Fruit fly (Drosophila melanogaster) whole organism, embryonic: ENCODE measurements around the gene PhKgamma.
A peak's percentile ranks its signal among the peaks of the same experiment; 100 is the strongest.

Experiments
- ATbp ChIP-seq: fragments of 200-800 bp; sonication (Bioruptor generic); optimal IDR thresholded peaks from 2 replicates; lab custom pipeline; 2017; ENCODE audit warnings: missing biosample characterization, mild to moderate bottlenecking, missing genetic modification characterization, missing genetic modification reagents
- Abd-B ChIP-seq: fragments of 200-800 bp; sonication (Bioruptor generic); optimal IDR thresholded peaks from 2 replicates; lab custom pipeline; 2018; ENCODE audit warnings: missing biosample characterization, mild to moderate bottlenecking, missing genetic modification characterization, moderate library complexity
- CG10267 ChIP-seq: fragments of 200-800 bp; sonication (Bioruptor generic); optimal IDR thresholded peaks from 2 replicates; lab custom pipeline; 2018; ENCODE audit warnings: missing biosample characterization, mild to moderate bottlenecking, missing genetic modification characterization, moderate library complexity
- CG11247 ChIP-seq: fragments of 200-800 bp; sonication (Bioruptor generic); IDR thresholded peaks from 2 replicates; pipeline ENCODE4 v1.3.6; 2022; ENCODE audit warnings: missing biosample characterization, missing genetic modification characterization
- CG12391 ChIP-seq: fragments of 200-800 bp; sonication (Bioruptor generic); optimal IDR thresholded peaks from 3 replicates; lab custom pipeline; 2018; ENCODE audit warnings: missing biosample characterization, mild to moderate bottlenecking, missing genetic modification characterization, moderate library complexity
- CG13775 ChIP-seq: fragments of 200-800 bp; sonication (Bioruptor generic); optimal IDR thresholded peaks from 3 replicates; lab custom pipeline; 2017; ENCODE audit warnings: missing biosample characterization, mild to moderate bottlenecking, missing genetic modification characterization
- CG16813 ChIP-seq: fragments of 200-800 bp; sonication (Bioruptor generic); IDR thresholded peaks from 3 replicates; pipeline ENCODE4 v1.3.6; 2022; ENCODE audit warnings: missing biosample characterization, missing genetic modification characterization; ENCODE audit not compliant: partially characterized antibody
- CG17361 ChIP-seq: fragments of 200-800 bp; sonication (Bioruptor generic); IDR thresholded peaks from 3 replicates; pipeline ENCODE4 v1.3.6; 2022; ENCODE audit warnings: missing biosample characterization, missing genetic modification characterization
- CG1792 ChIP-seq: fragments of 200-800 bp; sonication (Bioruptor generic); optimal IDR thresholded peaks from 2 replicates; lab custom pipeline; 2016; ENCODE audit warnings: missing biosample characterization, missing genetic modification characterization
- CG18599 ChIP-seq: fragments of 200-800 bp; sonication (Bioruptor generic); optimal IDR thresholded peaks from 3 replicates; lab custom pipeline; 2017; ENCODE audit warnings: missing biosample characterization, missing genetic modification characterization, mild to moderate bottlenecking, moderate library complexity, missing genetic modification reagents
- CG2129 ChIP-seq: fragments of 200-800 bp; sonication (Bioruptor generic); IDR thresholded peaks from 2 replicates; pipeline ENCODE4 v1.3.6; 2022; ENCODE audit warnings: missing biosample characterization, missing genetic modification characterization; ENCODE audit not compliant: partially characterized antibody
- CG31441 ChIP-seq: fragments of 200-800 bp; sonication (Bioruptor generic); IDR thresholded peaks from 2 replicates; pipeline ENCODE4 v1.3.6; 2022; ENCODE audit warnings: missing biosample characterization, missing genetic modification characterization
- CG32767 ChIP-seq: fragments of 200-800 bp; sonication (Bioruptor generic); IDR thresholded peaks from 2 replicates; pipeline ENCODE4 v1.3.6; 2022; ENCODE audit warnings: missing biosample characterization, missing genetic modification characterization
- CG32772 ChIP-seq: fragments of 200-800 bp; sonication (Bioruptor generic); IDR thresholded peaks from 2 replicates; pipeline ENCODE4 v1.3.6; 2022; ENCODE audit warnings: missing biosample characterization, missing genetic modification characterization
- CG34376 ChIP-seq: fragments of 200-800 bp; sonication (Bioruptor generic); optimal IDR thresholded peaks from 2 replicates; lab custom pipeline; 2018; ENCODE audit warnings: missing biosample characterization, mild to moderate bottlenecking, missing genetic modification characterization
- CG4730 ChIP-seq: fragments of 200-800 bp; sonication (Bioruptor generic); IDR thresholded peaks from 2 replicates; pipeline ENCODE4 v1.3.6; 2022; ENCODE audit warnings: missing biosample characterization, missing genetic modification characterization
- CG6683 ChIP-seq: fragments of 200-800 bp; sonication (Bioruptor generic); optimal IDR thresholded peaks from 2 replicates; lab custom pipeline; 2017; ENCODE audit warnings: missing biosample characterization, mild to moderate bottlenecking, missing genetic modification characterization, missing genetic modification reagents
- CG7357 ChIP-seq: fragments of 200-800 bp; sonication (Bioruptor generic); IDR thresholded peaks from 3 replicates; pipeline ENCODE4 v1.3.6; 2022; ENCODE audit warnings: missing biosample characterization, missing genetic modification characterization
- Dek ChIP-seq: fragments of 200-800 bp; sonication (Bioruptor generic); optimal IDR thresholded peaks from 3 replicates; lab custom pipeline; 2019; ENCODE audit warnings: missing biosample characterization, mild to moderate bottlenecking, missing genetic modification characterization, moderate library complexity
- Drgx ChIP-seq: fragments of 200-800 bp; sonication (Bioruptor generic); IDR thresholded peaks from 2 replicates; pipeline ENCODE4 v1.3.6; 2022; ENCODE audit warnings: missing biosample characterization, missing genetic modification characterization
- ERR ChIP-seq: fragments of 200-800 bp; sonication (Bioruptor generic); optimal IDR thresholded peaks from 2 replicates; lab custom pipeline; 2016; ENCODE audit warnings: missing biosample characterization, missing genetic modification characterization
- Hand ChIP-seq: fragments of 200-800 bp; sonication (Bioruptor generic); optimal IDR thresholded peaks from 2 replicates; lab custom pipeline; 2017; ENCODE audit warnings: mild to moderate bottlenecking, missing biosample characterization, missing genetic modification reagents, missing genetic modification characterization
- Hmx ChIP-seq: fragments of 200-800 bp; sonication (Bioruptor generic); optimal IDR thresholded peaks from 2 replicates; lab custom pipeline; 2016; ENCODE audit warnings: missing biosample characterization, missing genetic modification characterization
- Hsf ChIP-seq: fragments of 200-800 bp; sonication (Bioruptor generic); optimal IDR thresholded peaks from 3 replicates; lab custom pipeline; 2016; ENCODE audit warnings: missing biosample characterization, missing genetic modification characterization
- Lpt ChIP-seq: fragments of >200 bp; optimal IDR thresholded peaks from 2 replicates; lab custom pipeline; 2018; ENCODE audit warnings: missing biosample characterization, missing genetic modification characterization
- Oaz ChIP-seq: fragments of 200-800 bp; sonication (Bioruptor generic); IDR thresholded peaks from 2 replicates; pipeline ENCODE4 v1.3.6; 2022; ENCODE audit warnings: missing biosample characterization, missing genetic modification characterization
- PHDP ChIP-seq: fragments of 200-800 bp; sonication (Bioruptor generic); optimal IDR thresholded peaks from 3 replicates; lab custom pipeline; 2018; ENCODE audit warnings: missing biosample characterization, mild to moderate bottlenecking, missing genetic modification characterization, moderate library complexity
- Ptx1 ChIP-seq: fragments of 200-800 bp; sonication (Bioruptor generic); IDR thresholded peaks from 2 replicates; pipeline ENCODE4 v1.3.6; 2022; ENCODE audit warnings: missing biosample characterization, missing genetic modification characterization
- Rfx ChIP-seq: fragments of 200-800 bp; sonication (Bioruptor generic); IDR thresholded peaks from 2 replicates; pipeline ENCODE4 v1.3.6; 2022; ENCODE audit warnings: missing biosample characterization, missing genetic modification characterization
- Sin3A ChIP-seq: fragments of >200 bp; optimal IDR thresholded peaks from 2 replicates; lab custom pipeline; 2018
- Six4 ChIP-seq: fragments of 200-800 bp; sonication (Bioruptor generic); optimal IDR thresholded peaks from 2 replicates; lab custom pipeline; 2016; ENCODE audit warnings: missing biosample characterization, missing genetic modification characterization
- Xrp1 ChIP-seq: fragments of 200-800 bp; sonication (Bioruptor generic); IDR thresholded peaks from 2 replicates; pipeline ENCODE4 v1.3.6; 2022; ENCODE audit warnings: missing biosample characterization, missing genetic modification characterization
- cad ChIP-seq: fragments of >200 bp; optimal IDR thresholded peaks from 2 replicates; lab custom pipeline; 2017; ENCODE audit warnings: missing biosample characterization, missing genetic modification characterization
- caup ChIP-seq: fragments of 200-800 bp; sonication (Bioruptor generic); optimal IDR thresholded peaks from 3 replicates; lab custom pipeline; 2017; ENCODE audit warnings: missing biosample characterization, mild to moderate bottlenecking, missing genetic modification characterization, moderate library complexity; ENCODE audit not compliant: severe bottlenecking
- chinmo ChIP-seq: fragments of 200-800 bp; sonication (Bioruptor generic); IDR thresholded peaks from 4 replicates; pipeline ENCODE4 v1.3.6; 2022; ENCODE audit warnings: missing biosample characterization, missing genetic modification characterization; ENCODE audit not compliant: partially characterized antibody
- disco-r ChIP-seq: fragments of 200-800 bp; sonication (Bioruptor generic); optimal IDR thresholded peaks from 2 replicates; lab custom pipeline; 2016; ENCODE audit warnings: missing biosample characterization, missing genetic modification characterization
- gro ChIP-seq: fragments of 200-800 bp; sonication (Bioruptor generic); optimal IDR thresholded peaks from 2 replicates; lab custom pipeline; 2016; ENCODE audit warnings: missing biosample characterization, missing genetic modification characterization
- hkb ChIP-seq, 2 experiments: fragments of 200-800 bp in 1 of 2; fragments of >200 bp in 1 of 2; sonication (Bioruptor generic) in 1 of 2; IDR thresholded peaks in 1 of 2; optimal IDR thresholded peaks in 1 of 2; 2 replicates each; pipeline versions ENCODE4 v1.3.6 to Lab custom; 2017 to 2022; ENCODE audit warnings: missing biosample characterization in 1 of 2, missing genetic modification characterization in 1 of 2
- inv ChIP-seq: fragments of 200-800 bp; sonication (Bioruptor generic); IDR thresholded peaks from 2 replicates; pipeline ENCODE4 v1.3.6; 2022; ENCODE audit warnings: missing biosample characterization, missing genetic modification characterization; ENCODE audit not compliant: partially characterized antibody
- kni ChIP-seq: fragments of 200-800 bp; sonication (Bioruptor generic); optimal IDR thresholded peaks from 3 replicates; lab custom pipeline; 2017; ENCODE audit warnings: mild to moderate bottlenecking, missing biosample characterization, missing genetic modification reagents, missing genetic modification characterization
- odd ChIP-seq: fragments of 200-800 bp; sonication (Bioruptor generic); optimal IDR thresholded peaks from 2 replicates; lab custom pipeline; 2017; ENCODE audit warnings: missing biosample characterization, mild to moderate bottlenecking, missing genetic modification characterization
- org-1 ChIP-seq: fragments of 200-800 bp; sonication (Bioruptor generic); optimal IDR thresholded peaks from 2 replicates; lab custom pipeline; 2017; ENCODE audit warnings: missing biosample characterization, missing genetic modification characterization
- otp ChIP-seq: fragments of 200-800 bp; sonication (Bioruptor generic); IDR thresholded peaks from 3 replicates; pipeline ENCODE4, ENCODE4 v1.3.6; 2022; ENCODE audit warnings: missing biosample characterization, missing genetic modification characterization
- pb ChIP-seq: fragments of 200-800 bp; sonication (Bioruptor generic); optimal IDR thresholded peaks from 3 replicates; lab custom pipeline; 2016; ENCODE audit warnings: missing biosample characterization, missing genetic modification characterization
- pzg ChIP-seq: fragments of 200-800 bp; sonication (Bioruptor generic); optimal IDR thresholded peaks from 3 replicates; lab custom pipeline; 2018; ENCODE audit warnings: missing biosample characterization, mild to moderate bottlenecking, missing genetic modification characterization, moderate library complexity
- sisA ChIP-seq: fragments of 200-800 bp; sonication (Bioruptor generic); IDR thresholded peaks from 2 replicates; pipeline ENCODE4 v1.3.6; 2022; ENCODE audit warnings: missing biosample characterization, missing genetic modification characterization
- tll ChIP-seq, 2 experiments: fragments of 200-800 bp in 1 of 2; fragments of >200 bp in 1 of 2; sonication (Bioruptor generic) in 1 of 2; optimal IDR thresholded peaks; 2 replicates each; lab custom pipeline; 2017 to 2019; ENCODE audit warnings: missing biosample characterization in 2 of 2, missing genetic modification characterization in 2 of 2, mild to moderate bottlenecking in 1 of 2, moderate library complexity in 1 of 2
- twi ChIP-seq: fragments of 200-800 bp; optimal IDR thresholded peaks from 2 replicates; lab custom pipeline; 2019; ENCODE audit warnings: missing biosample characterization, mild to moderate bottlenecking, missing genetic modification characterization, moderate library complexity
- tx ChIP-seq: fragments of 200-800 bp; sonication (Bioruptor generic); optimal IDR thresholded peaks from 2 replicates; lab custom pipeline; 2016; ENCODE audit warnings: missing biosample characterization, missing genetic modification characterization
- vnd ChIP-seq: fragments of 200-800 bp; sonication (Bioruptor generic); IDR thresholded peaks from 3 replicates; pipeline ENCODE4 v1.3.6; 2022; ENCODE audit warnings: missing biosample characterization, missing genetic modification characterization; ENCODE audit not compliant: partially characterized antibody

The PhKgamma gene

dm6 chrX:11657140-11657539 is 37.8 kb upstream of the PhKgamma start (continued):
- no peak for TF ChIP-seq Oaz (GFP tag; lab: Robert Waterston, UW)
- TF ChIP-seq Hmx (GFP tag; lab: Kevin White, UChicago), result no peak
- peak; percentile 68 for TF ChIP-seq CG31441
- TF ChIP-seq caup (GFP tag; lab: Kevin White, UChicago), result peak; percentile 35
- no peak for TF ChIP-seq CG16813
- no peak for TF ChIP-seq otp
- peak; percentile 55 for TF ChIP-seq CG10267 (tag; lab: Kevin White, UChicago)
- no peak for TF ChIP-seq CG2129 (GFP tag; lab: Robert Waterston, UW)
- TF ChIP-seq Xrp1 (GFP tag; lab: Robert Waterston, UW), result peak; percentile 71; the same call in 1 of the 2 replicates
- TF ChIP-seq tx (GFP tag; lab: Kevin White, UChicago), result peak; percentile 28
- peak; percentile 3 for TF ChIP-seq gro
- peak; percentile 48 for TF ChIP-seq Six4 (GFP tag; lab: Kevin White, UChicago)
- peak; percentile 69 for TF ChIP-seq CG12391 (tag; lab: Kevin White, UChicago)
- 0 out of 2 replicates have a peak, but pooled peaks have one; percentile 7 for TF ChIP-seq CG4730
- TF ChIP-seq PHDP (tag; lab: Kevin White, UChicago), result peak; percentile 72
- no peak for TF ChIP-seq pb (GFP tag; lab: Kevin White, UChicago)
- peak; percentile 36 for TF ChIP-seq disco-r (GFP tag; lab: Kevin White, UChicago)
- no peak for TF ChIP-seq vnd
- TF ChIP-seq CG11247 (GFP tag; lab: Robert Waterston, UW), result no peak
- TF ChIP-seq ERR (GFP tag; lab: Kevin White, UChicago), result no peak
- TF ChIP-seq Dek (tag; lab: Kevin White, UChicago), result peak; percentile 32
- TF ChIP-seq twi (tag; lab: Kevin White, UChicago), result no peak
- TF ChIP-seq Lpt (GFP tag; lab: Kevin White, UChicago), result no peak
- TF ChIP-seq hkb (optimal IDR thresholded peaks at IDR 0.05; lab: Kevin White, UChicago), result no peak
- TF ChIP-seq hkb (GFP tag; IDR thresholded peaks at IDR 0.05; lab: Robert Waterston, UW), result peak; percentile 65
- peak; percentile 31 for TF ChIP-seq ATbp
- no peak for TF ChIP-seq pzg (GFP tag; lab: Kevin White, UChicago)
- peak; percentile 12 for TF ChIP-seq CG6683
- peak; percentile 10 for TF ChIP-seq CG1792 (GFP tag; lab: Kevin White, UChicago)
- peak; percentile 39 for TF ChIP-seq CG34376
- TF ChIP-seq CG7357, result no peak; the same call in 2 of the 3 replicates
- TF ChIP-seq sisA (GFP tag; lab: Robert Waterston, UW), result 0 out of 2 replicates have a peak, but pooled peaks have one; percentile 15
- no peak for TF ChIP-seq Abd-B (GFP tag; lab: Kevin White, UChicago)
- TF ChIP-seq CG32767 (GFP tag; lab: Robert Waterston, UW), result 0 out of 2 replicates have a peak, but pooled peaks have one; percentile 49
- TF ChIP-seq CG13775, result peak; percentile 47
- peak; percentile 67 for TF ChIP-seq CG17361
- no peak for TF ChIP-seq Sin3A (lab: Kevin White, UChicago)
- TF ChIP-seq Drgx (GFP tag; lab: Robert Waterston, UW), result peak; percentile 56
- TF ChIP-seq CG18599 (GFP tag; lab: Kevin White, UChicago), result peak; percentile 86
- no peak for TF ChIP-seq Rfx (GFP tag; lab: Robert Waterston, UW)
- TF ChIP-seq kni, result no peak
- TF ChIP-seq odd, result peak; percentile 12
- TF ChIP-seq org-1, result peak; percentile 35
- TF ChIP-seq tll (GFP tag; optimal IDR thresholded peaks at IDR 0.05; lab: Kevin White, UChicago), result no peak
- TF ChIP-seq chinmo, result no peak
- TF ChIP-seq Hsf, result peak; percentile 57
- no peak for TF ChIP-seq inv (GFP tag; lab: Robert Waterston, UW)
- TF ChIP-seq cad (GFP tag; lab: Kevin White, UChicago), result no peak
- TF ChIP-seq Ptx1 (GFP tag; lab: Robert Waterston, UW), result peak; percentile 51; the same call in 1 of the 2 replicates
- TF ChIP-seq Hand (GFP tag; lab: Kevin White, UChicago), result peak; percentile 59
- TF ChIP-seq CG32772 (GFP tag; lab: Robert Waterston, UW), result 0 out of 2 replicates have a peak, but pooled peaks have one; percentile 32
